Worm (Caenorhabditis elegans): ENCODE data around the gene sdn-1.

DNA sequence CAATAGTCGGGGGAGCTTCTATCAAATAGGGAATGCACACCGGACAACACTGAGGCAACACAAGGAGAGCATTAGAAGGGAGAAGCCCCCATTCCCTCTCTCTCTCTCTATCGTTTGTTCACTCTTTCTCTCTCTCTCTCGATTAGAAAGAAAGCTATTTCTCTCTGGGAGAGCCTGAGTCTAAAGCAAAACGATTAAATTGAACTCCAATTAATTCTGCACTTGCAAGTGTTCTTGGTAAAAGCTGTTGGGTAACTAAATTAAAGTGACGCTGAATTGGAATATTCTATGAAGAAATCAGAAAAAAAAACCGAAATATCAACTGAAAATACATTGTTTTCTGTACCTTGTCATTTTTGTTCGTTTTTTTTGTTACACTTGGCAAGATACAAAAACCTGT, 22.9 kb upstream of the sdn-1 start:
- TF ChIP-seq ztf-23 (GFP tag; IDR thresholded peaks at IDR 0.05) (no peak), cog-1 (tag; optimal IDR thresholded peaks at IDR 0.05) (no peak), ztf-29 (GFP tag; IDR thresholded peaks at IDR 0.05) (no peak), tab-1 (GFP tag; IDR thresholded peaks at IDR 0.05) (no peak), ref-1 (GFP tag; conservative IDR thresholded peaks at IDR 0.05) (no peak), klf-2 (GFP tag; conservative IDR thresholded peaks at IDR 0.05) (no peak), med-1 (GFP tag; optimal IDR thresholded peaks at IDR 0.05; ENCODE audit: insufficient read depth) (no peak), T22C8.4 (GFP tag; IDR thresholded peaks at IDR 0.05) (no peak), flt-1 (GFP tag; IDR thresholded peaks at IDR 0.05) (no peak)

All from whole organism, midembryonic.